Worm (Caenorhabditis elegans): ENCODE results near the gene Y66A7A.4.
"Not testable (repeated sequence)": the region's sequence is repeated elsewhere in the genome, so short reads cannot be mapped to it uniquely, and the experiment has no call there.

DNA sequence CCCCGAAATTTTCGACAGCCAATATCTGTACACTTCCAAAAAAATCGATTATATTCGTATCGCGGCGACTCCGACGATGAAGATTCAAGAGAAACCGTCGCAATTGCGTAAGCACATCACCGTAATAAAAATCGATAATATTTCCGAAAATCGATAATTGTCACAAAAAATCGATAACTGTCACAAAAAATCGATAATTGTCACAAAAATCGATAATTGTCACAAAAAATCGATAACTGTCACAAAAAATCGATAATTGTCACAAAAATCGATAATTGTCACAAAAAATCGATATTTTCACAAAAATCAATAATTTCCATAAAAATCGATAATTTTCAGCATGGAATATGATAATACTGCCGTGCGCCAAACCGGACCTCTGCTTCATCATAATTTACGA is 1.9 kb downstream of the Y66A7A.4 start:
- not testable (repeated sequence) for TF ChIP-seq K09A11.1 (tag; optimal IDR thresholded peaks at IDR 0.05; ENCODE audit: insufficient read depth); K02D7.2 (tag; optimal IDR thresholded peaks at IDR 0.05); mec-3 (tag; optimal IDR thresholded peaks at IDR 0.05; ENCODE audit: borderline replicate concordance); nhr-232 (tag; optimal IDR thresholded peaks at IDR 0.05); pag-3 (tag; optimal IDR thresholded peaks at IDR 0.05; ENCODE audit: borderline replicate concordance); F13H6.1 (tag; optimal IDR thresholded peaks at IDR 0.05); odd-2 (tag; optimal IDR thresholded peaks at IDR 0.05)

Data from whole organism, late embryonic.